Worm (Caenorhabditis elegans) whole organism, L1 larva: Measurements from ENCODE around the gene F41E6.17.

Source experiments
- aha-1 ChIP-seq: fragments of 150-350 bp; optimal IDR thresholded peaks from 2 replicates; lab custom pipeline; 2014; ENCODE audit warnings: missing biosample characterization, missing genetic modification characterization
- aly-2 ChIP-seq: fragments of 150-350 bp; optimal IDR thresholded peaks from 2 replicates; lab custom pipeline; 2014; ENCODE audit warnings: missing biosample characterization, missing genetic modification characterization
- blmp-1 ChIP-seq: fragments of 150-350 bp; optimal IDR thresholded peaks from 2 replicates; lab custom pipeline; 2014; ENCODE audit warnings: missing biosample characterization, missing genetic modification characterization
- ceh-90 ChIP-seq: sonication (generic microtip); optimal IDR thresholded peaks from 2 replicates; lab custom pipeline; 2016; ENCODE audit warnings: missing genetic modification characterization, missing compliant biosample characterization
- egl-27 ChIP-seq, 2 experiments: fragments of 150-350 bp in 1 of 2; sonication (generic microtip); optimal IDR thresholded peaks; 3 replicates each; lab custom pipeline; 2017 to 2018; ENCODE audit warnings: missing biosample characterization in 2 of 2, missing genetic modification characterization in 2 of 2, missing genetic modification reagents in 2 of 2
- elt-2 ChIP-seq: sonication (generic microtip); optimal IDR thresholded peaks from 2 replicates; lab custom pipeline; 2016; ENCODE audit warnings: missing genetic modification characterization, mild to moderate bottlenecking, inconsistent platforms, missing compliant biosample characterization, missing genetic modification reagents
- elt-3 ChIP-seq, 6 experiments: fragments of 150-350 bp in 1 of 6; sonication (generic microtip); optimal IDR thresholded peaks; 2 replicates each; lab custom pipeline; 2017 to 2018; ENCODE audit warnings: missing biosample characterization in 6 of 6, missing genetic modification characterization in 6 of 6, inconsistent platforms in 1 of 6
- ets-5 ChIP-seq: fragments of 200-800 bp; sonication (Bioruptor generic); IDR thresholded peaks from 2 replicates; pipeline ENCODE4 v1.3.6; 2022; ENCODE audit warnings: missing genetic modification characterization, missing compliant biosample characterization
- fkh-10 ChIP-seq: sonication (generic microtip); optimal IDR thresholded peaks from 2 replicates; lab custom pipeline; 2017; ENCODE audit warnings: missing biosample characterization, missing genetic modification reagents, missing genetic modification characterization
- fkh-8 ChIP-seq: sonication (generic microtip); optimal IDR thresholded peaks from 2 replicates; lab custom pipeline; 2016; ENCODE audit warnings: mild to moderate bottlenecking, missing genetic modification characterization, missing compliant biosample characterization
- hlh-4 ChIP-seq: sonication (generic microtip); optimal IDR thresholded peaks from 2 replicates; lab custom pipeline; 2016; ENCODE audit warnings: mild to moderate bottlenecking, missing genetic modification characterization, missing compliant biosample characterization
- hpl-2 ChIP-seq: fragments of 150-350 bp; optimal IDR thresholded peaks from 2 replicates; lab custom pipeline; 2014; ENCODE audit warnings: missing biosample characterization, missing genetic modification reagents, missing genetic modification characterization
- isw-1 ChIP-seq: fragments of 200-800 bp; sonication (Bioruptor generic); IDR thresholded peaks from 2 replicates; pipeline ENCODE4 v1.3.6; 2022; ENCODE audit warnings: missing genetic modification characterization, missing compliant biosample characterization
- jun-1 ChIP-seq: fragments of 150-350 bp; optimal IDR thresholded peaks from 2 replicates; lab custom pipeline; 2014; ENCODE audit warnings: missing biosample characterization, missing genetic modification reagents, missing genetic modification characterization
- lin-39 ChIP-seq: fragments of 150-350 bp; optimal IDR thresholded peaks from 2 replicates; lab custom pipeline; 2014; ENCODE audit warnings: missing biosample characterization, missing genetic modification reagents, missing genetic modification characterization
- lir-3 ChIP-seq: sonication (generic microtip); optimal IDR thresholded peaks from 2 replicates; lab custom pipeline; 2016; ENCODE audit warnings: mild to moderate bottlenecking, missing genetic modification characterization, moderate library complexity, missing compliant biosample characterization; ENCODE audit not compliant: poor library complexity
- mab-9 ChIP-seq: fragments of 200-800 bp; sonication (Bioruptor generic); IDR thresholded peaks from 2 replicates; pipeline ENCODE4 v1.3.6; 2022; ENCODE audit warnings: missing genetic modification reagents, missing genetic modification characterization, missing compliant biosample characterization
- mdl-1 ChIP-seq, 2 experiments: fragments of 150-350 bp; optimal IDR thresholded peaks; 2 replicates each; lab custom pipeline; 2014 to 2017; ENCODE audit warnings: missing biosample characterization in 2 of 2, missing genetic modification characterization in 2 of 2, inconsistent platforms in 1 of 2
- mep-1 ChIP-seq: fragments of 150-350 bp; optimal IDR thresholded peaks from 2 replicates; lab custom pipeline; 2014; ENCODE audit warnings: missing biosample characterization, missing genetic modification characterization
- nhr-11 ChIP-seq: fragments of 150-350 bp; optimal IDR thresholded peaks from 2 replicates; lab custom pipeline; 2014; ENCODE audit warnings: missing biosample characterization, missing genetic modification characterization
- nhr-28 ChIP-seq: fragments of 150-350 bp; optimal IDR thresholded peaks from 2 replicates; lab custom pipeline; 2014; ENCODE audit warnings: missing biosample characterization, missing genetic modification characterization
- nhr-76 ChIP-seq: sonication (generic microtip); optimal IDR thresholded peaks from 2 replicates; lab custom pipeline; 2017; ENCODE audit warnings: missing biosample characterization, missing genetic modification characterization
- nhr-84 ChIP-seq: sonication (generic microtip); optimal IDR thresholded peaks from 2 replicates; lab custom pipeline; 2017; ENCODE audit warnings: missing biosample characterization, missing genetic modification characterization
- nhr-85 ChIP-seq: sonication (generic microtip); peaks from one replicate; lab custom pipeline; 2016; ENCODE audit warnings: missing genetic modification characterization, inconsistent platforms, missing compliant biosample characterization
- nhr-90 ChIP-seq: sonication (generic microtip); optimal IDR thresholded peaks from 2 replicates; lab custom pipeline; 2016; ENCODE audit warnings: mild to moderate bottlenecking, missing genetic modification characterization, missing compliant biosample characterization; ENCODE audit not compliant: poor library complexity
- rnt-1 ChIP-seq: sonication (generic microtip); optimal IDR thresholded peaks from 2 replicates; lab custom pipeline; 2016; ENCODE audit warnings: mild to moderate bottlenecking, missing genetic modification characterization, moderate library complexity, missing compliant biosample characterization
- skn-1 ChIP-seq: fragments of 150-350 bp; optimal IDR thresholded peaks from 2 replicates; lab custom pipeline; 2014; ENCODE audit warnings: missing biosample characterization, missing genetic modification characterization
- snpc-4 ChIP-seq: fragments of 150-350 bp; optimal IDR thresholded peaks from 2 replicates; lab custom pipeline; 2014; ENCODE audit warnings: missing biosample characterization, missing genetic modification characterization
- sup-37 ChIP-seq: fragments of 200-800 bp; sonication (Bioruptor generic); optimal IDR thresholded peaks from 2 replicates; lab custom pipeline; 2018; ENCODE audit warnings: mild to moderate bottlenecking, missing genetic modification characterization, missing compliant biosample characterization
- swsn-7 ChIP-seq: sonication (generic microtip); optimal IDR thresholded peaks from 2 replicates; lab custom pipeline; 2016; ENCODE audit warnings: missing genetic modification characterization, missing compliant biosample characterization
- tbx-2 ChIP-seq: sonication (generic microtip); optimal IDR thresholded peaks from 2 replicates; lab custom pipeline; 2016; ENCODE audit warnings: missing genetic modification characterization, missing compliant biosample characterization
- unc-130 ChIP-seq: fragments of 150-350 bp; optimal IDR thresholded peaks from 2 replicates; lab custom pipeline; 2017; ENCODE audit warnings: missing biosample characterization, missing genetic modification characterization, inconsistent platforms
- unc-30 ChIP-seq: sonication (generic microtip); optimal IDR thresholded peaks from 2 replicates; lab custom pipeline; 2017; ENCODE audit warnings: missing biosample characterization, missing genetic modification characterization
- xbp-1 ChIP-seq: sonication (generic microtip); optimal IDR thresholded peaks from 2 replicates; lab custom pipeline; 2016; ENCODE audit warnings: missing genetic modification characterization, missing compliant biosample characterization
- zip-4 ChIP-seq: fragments of 200-800 bp; sonication (Bioruptor generic); optimal IDR thresholded peaks from 2 replicates; lab custom pipeline; 2018; ENCODE audit warnings: mild to moderate bottlenecking, missing genetic modification characterization, moderate library complexity, missing compliant biosample characterization
- ztf-11 ChIP-seq, 2 experiments: sonication (generic microtip); optimal IDR thresholded peaks; 2 replicates each; lab custom pipeline; 2016 to 2017; ENCODE audit warnings: missing genetic modification characterization in 2 of 2, missing biosample characterization in 1 of 2, missing compliant biosample characterization in 1 of 2

The F41E6.17 gene

ce11 chrV:8631277-8631765 lies 7.4 kb downstream of the F41E6.17 start, which contains the start of gene atg-18 (continued):
- TF ChIP-seq fkh-8 (tag; lab: Kevin White, UChicago) (peak; percentile 46), nhr-11 (tag; lab: Kevin White, UChicago) (no peak), lin-39 (peak; percentile 26), unc-30 (tag; lab: Kevin White, UChicago) (no peak), tbx-2 (peak; percentile 77)

- no peak for TF ChIP-seq isw-1 (GFP tag; lab: Robert Waterston, UW)
- no peak for TF ChIP-seq fkh-8 (tag; lab: Kevin White, UChicago)
- TF ChIP-seq nhr-85 = no peak
- no peak for TF ChIP-seq aly-2 (tag; lab: Kevin White, UChicago)
- TF ChIP-seq ets-5 = no peak
- TF ChIP-seq fkh-10 = no peak
- no peak for TF ChIP-seq ceh-90 (tag; lab: Kevin White, UChicago)
- no peak for TF ChIP-seq lir-3
- TF ChIP-seq ztf-11 (tag; optimal IDR thresholded peaks at IDR 0.05; lab: Kevin White, UChicago) = no peak
- no peak for TF ChIP-seq elt-2 (tag; lab: Kevin White, UChicago)
- no peak for TF ChIP-seq nhr-84 (tag; lab: Kevin White, UChicago)
- TF ChIP-seq elt-3 (tag; optimal IDR thresholded peaks at IDR 0.05; lab: Kevin White, UChicago) = no peak
- TF ChIP-seq mab-9 (GFP tag; lab: Robert Waterston, UW) = no peak
These were observed 8.9 kb downstream of the F41E6.17 start for ce11 chrV:8632788-8633187.

ce11 chrV:8635575-8635974 lies 11.7 kb downstream of the F41E6.17 start, which contains the start of gene oac-29:
Gene oac-29, minus strand, starts transcription at chrV:8635675.
- TF ChIP-seq nhr-11 (tag; lab: Kevin White, UChicago) (no peak), tbx-2 (no peak), hlh-4 (tag; lab: Kevin White, UChicago) (no peak), sup-37 (GFP tag; lab: Kevin White, UChicago) (no peak), hpl-2 (GFP tag; lab: Kevin White, UChicago) (no peak), nhr-90 (tag; lab: Kevin White, UChicago) (no peak), nhr-85 (no peak), unc-130 (no peak), skn-1 (no peak), mdl-1 (tag; optimal IDR thresholded peaks at IDR 0.05; lab: Kevin White, UChicago) (no peak), aly-2 (tag; lab: Kevin White, UChicago) (no peak), xbp-1 (no peak), mep-1 (tag; lab: Kevin White, UChicago) (no peak), ets-5 (no peak), swsn-7 (tag; lab: Kevin White, UChicago) (no peak)

ce11 chrV:8636907-8637306 lies 13.0 kb downstream of the F41E6.17 start, which contains the start of gene grl-12:
Gene grl-12, minus strand, starts transcription at chrV:8637007.
- TF ChIP-seq aha-1 (tag; lab: Kevin White, UChicago) = no peak
- no peak for TF ChIP-seq egl-27 (tag; optimal IDR thresholded peaks at IDR 0.05; lab: Kevin White, UChicago)
- TF ChIP-seq unc-30 (tag; lab: Kevin White, UChicago) = no peak
- no peak for TF ChIP-seq snpc-4 (tag; lab: Kevin White, UChicago)
- no peak for TF ChIP-seq nhr-76 (tag; lab: Kevin White, UChicago)
- no peak for TF ChIP-seq isw-1 (GFP tag; lab: Robert Waterston, UW)
- no peak for TF ChIP-seq lin-39
- TF ChIP-seq blmp-1 (tag; lab: Kevin White, UChicago) = no peak
- TF ChIP-seq rnt-1 = no peak
- no peak for TF ChIP-seq zip-4 (GFP tag; lab: Kevin White, UChicago)
- TF ChIP-seq swsn-7 (tag; lab: Kevin White, UChicago) = no peak
- no peak for TF ChIP-seq jun-1 (tag; lab: Kevin White, UChicago)
- TF ChIP-seq unc-130 = no peak
- TF ChIP-seq nhr-28 (tag; lab: Kevin White, UChicago) = no peak
- TF ChIP-seq aly-2 (tag; lab: Kevin White, UChicago) = no peak
